Fruit fly (Drosophila melanogaster) whole organism, embryonic: Measurements from ENCODE around the gene CG45045.

Source experiments
- Atf-2 ChIP-seq: fragments of 200-800 bp; sonication (Bioruptor generic); optimal IDR thresholded peaks from 2 replicates; lab custom pipeline; 2016; ENCODE audit warnings: missing biosample characterization, missing genetic modification characterization
- CG10267 ChIP-seq: fragments of 200-800 bp; sonication (Bioruptor generic); optimal IDR thresholded peaks from 2 replicates; lab custom pipeline; 2018; ENCODE audit warnings: missing biosample characterization, mild to moderate bottlenecking, missing genetic modification characterization, moderate library complexity
- CG10543 ChIP-seq: fragments of 200-800 bp; sonication (Bioruptor generic); optimal IDR thresholded peaks from 3 replicates; lab custom pipeline; 2017; ENCODE audit warnings: missing biosample characterization, mild to moderate bottlenecking, missing genetic modification characterization, moderate library complexity
- CG11247 ChIP-seq: fragments of 200-800 bp; sonication (Bioruptor generic); IDR thresholded peaks from 2 replicates; pipeline ENCODE4 v1.3.6; 2022; ENCODE audit warnings: missing biosample characterization, missing genetic modification characterization
- CG11560 ChIP-seq: fragments of 200-800 bp; sonication (Bioruptor generic); IDR thresholded peaks from 3 replicates; pipeline ENCODE4 v1.3.6; 2022; ENCODE audit warnings: missing biosample characterization, missing genetic modification characterization
- CG11695 ChIP-seq: fragments of 200-800 bp; sonication (Bioruptor generic); IDR thresholded peaks from 3 replicates; pipeline ENCODE4 v1.3.6; 2022; ENCODE audit warnings: missing biosample characterization, missing genetic modification characterization
- CG12104 ChIP-seq: fragments of 200-800 bp; sonication (Bioruptor generic); optimal IDR thresholded peaks from 3 replicates; lab custom pipeline; 2016; ENCODE audit warnings: missing biosample characterization, missing genetic modification characterization
- CG12219 ChIP-seq: fragments of 200-800 bp; sonication (Bioruptor generic); optimal IDR thresholded peaks from 3 replicates; lab custom pipeline; 2018; ENCODE audit warnings: missing biosample characterization, mild to moderate bottlenecking, missing genetic modification characterization
- CG13123 ChIP-seq: fragments of 200-800 bp; sonication (Bioruptor generic); optimal IDR thresholded peaks from 2 replicates; lab custom pipeline; 2016; ENCODE audit warnings: missing biosample characterization, missing genetic modification characterization
- CG13424 ChIP-seq: fragments of 200-800 bp; sonication (Bioruptor generic); optimal IDR thresholded peaks from 2 replicates; lab custom pipeline; 2019; ENCODE audit warnings: missing biosample characterization, mild to moderate bottlenecking, missing genetic modification characterization, moderate library complexity
- CG13894 ChIP-seq: fragments of 200-800 bp; sonication (Bioruptor generic); optimal IDR thresholded peaks from 3 replicates; lab custom pipeline; 2018; ENCODE audit warnings: missing biosample characterization, mild to moderate bottlenecking, missing genetic modification characterization, moderate library complexity
- CG14667 ChIP-seq: fragments of 200-800 bp; sonication (Bioruptor generic); IDR thresholded peaks from 2 replicates; pipeline ENCODE4 v1.3.6; 2022; ENCODE audit warnings: missing biosample characterization, missing genetic modification characterization
- CG14860 ChIP-seq: fragments of 200-800 bp; sonication (Bioruptor generic); IDR thresholded peaks from 3 replicates; pipeline ENCODE4 v1.3.6; 2022; ENCODE audit warnings: missing biosample characterization, missing genetic modification characterization; ENCODE audit not compliant: partially characterized antibody
- CG1602 ChIP-seq: fragments of 200-800 bp; sonication (Bioruptor generic); optimal IDR thresholded peaks from 3 replicates; lab custom pipeline; 2016; ENCODE audit warnings: missing biosample characterization, missing genetic modification characterization
- CG17912 ChIP-seq: fragments of 200-800 bp; sonication (Bioruptor generic); optimal IDR thresholded peaks from 2 replicates; lab custom pipeline; 2018; ENCODE audit warnings: missing biosample characterization, mild to moderate bottlenecking, missing genetic modification characterization
- CG2712 ChIP-seq: fragments of 200-800 bp; optimal IDR thresholded peaks from 3 replicates; lab custom pipeline; 2019; ENCODE audit warnings: missing biosample characterization, mild to moderate bottlenecking, missing genetic modification characterization, moderate library complexity
- CG4282 ChIP-seq: fragments of 200-800 bp; sonication (Bioruptor generic); optimal IDR thresholded peaks from 2 replicates; lab custom pipeline; 2016; ENCODE audit warnings: missing biosample characterization, missing genetic modification characterization
- CG4404 ChIP-seq: fragments of 200-800 bp; sonication (Bioruptor generic); IDR thresholded peaks from 2 replicates; pipeline ENCODE4 v1.3.6; 2022; ENCODE audit warnings: missing biosample characterization, missing genetic modification characterization
- CG4617 ChIP-seq: fragments of 200-800 bp; sonication (Bioruptor generic); optimal IDR thresholded peaks from 3 replicates; lab custom pipeline; 2016; ENCODE audit warnings: missing biosample characterization, missing genetic modification characterization, borderline replicate concordance
- CG7786 ChIP-seq: fragments of 200-800 bp; sonication (Bioruptor generic); optimal IDR thresholded peaks from 2 replicates; lab custom pipeline; 2016; ENCODE audit warnings: missing biosample characterization, missing genetic modification characterization
- CG9215 ChIP-seq: fragments of 200-800 bp; sonication (Bioruptor generic); IDR thresholded peaks from 2 replicates; pipeline ENCODE4 v1.3.6; 2022; ENCODE audit warnings: missing biosample characterization, missing genetic modification characterization
- CG9609 ChIP-seq: fragments of 200-800 bp; sonication (Bioruptor generic); optimal IDR thresholded peaks from 3 replicates; lab custom pipeline; 2016; ENCODE audit warnings: missing biosample characterization, missing genetic modification characterization
- CG9876 ChIP-seq: fragments of 200-800 bp; sonication (Bioruptor generic); optimal IDR thresholded peaks from 2 replicates; lab custom pipeline; 2016; ENCODE audit warnings: missing biosample characterization, missing genetic modification characterization
- CoRest ChIP-seq: fragments of 200-800 bp; sonication (Bioruptor generic); optimal IDR thresholded peaks from 3 replicates; lab custom pipeline; 2018; ENCODE audit warnings: missing biosample characterization, mild to moderate bottlenecking, missing genetic modification characterization, moderate library complexity
- D19B ChIP-seq: fragments of 200-800 bp; sonication (Bioruptor generic); optimal IDR thresholded peaks from 2 replicates; lab custom pipeline; 2017; ENCODE audit warnings: missing biosample characterization, mild to moderate bottlenecking, missing genetic modification characterization
- Eip74EF ChIP-seq, 2 experiments: fragments of 200-800 bp in 1 of 2; fragments of >200 bp in 1 of 2; sonication (Bioruptor generic) in 1 of 2; optimal IDR thresholded peaks; 2 replicates each; lab custom pipeline; 2017 to 2019; ENCODE audit warnings: missing biosample characterization in 2 of 2, missing genetic modification characterization in 2 of 2, mild to moderate bottlenecking in 1 of 2, moderate library complexity in 1 of 2
- GATAe ChIP-seq: fragments of 200-800 bp; sonication (Bioruptor generic); conservative IDR thresholded peaks from 2 replicates; pipeline ENCODE4 v1.3.6; 2022; ENCODE audit warnings: missing biosample characterization, missing genetic modification characterization
- H2.0 ChIP-seq: fragments of 200-800 bp; sonication (Bioruptor generic); IDR thresholded peaks from 2 replicates; pipeline ENCODE4 v1.3.6; 2022; ENCODE audit warnings: missing biosample characterization, missing genetic modification characterization
- Myb ChIP-seq: fragments of 200-800 bp; sonication (Bioruptor generic); optimal IDR thresholded peaks from 2 replicates; lab custom pipeline; 2016; ENCODE audit warnings: missing biosample characterization, missing genetic modification characterization
- PHDP ChIP-seq: fragments of 200-800 bp; sonication (Bioruptor generic); optimal IDR thresholded peaks from 3 replicates; lab custom pipeline; 2018; ENCODE audit warnings: missing biosample characterization, mild to moderate bottlenecking, missing genetic modification characterization, moderate library complexity
- Ravus ChIP-seq: fragments of 200-800 bp; sonication (Bioruptor generic); IDR thresholded peaks from 2 replicates; pipeline ENCODE4 v1.3.6; 2022; ENCODE audit warnings: missing biosample characterization, missing genetic modification characterization
- Rfx ChIP-seq: fragments of 200-800 bp; sonication (Bioruptor generic); IDR thresholded peaks from 2 replicates; pipeline ENCODE4 v1.3.6; 2022; ENCODE audit warnings: missing biosample characterization, missing genetic modification characterization
- Sry-β ChIP-seq: fragments of 200-800 bp; sonication (Bioruptor generic); optimal IDR thresholded peaks from 2 replicates; lab custom pipeline; 2018; ENCODE audit warnings: missing biosample characterization, mild to moderate bottlenecking, missing genetic modification characterization, moderate library complexity
- Stat92E ChIP-seq, 3 experiments: fragments of >200 bp in 2 of 3; fragments of 200-800 bp in 1 of 3; sonication (Bioruptor generic) in 1 of 3; optimal IDR thresholded peaks; 2 replicates each; lab custom pipeline; 2017 to 2019; ENCODE audit warnings: missing biosample characterization in 3 of 3, missing genetic modification characterization in 3 of 3, mild to moderate bottlenecking in 1 of 3, moderate library complexity in 1 of 3
- Trl ChIP-seq, 3 experiments: fragments of >200 bp in 2 of 3; fragments of 200-800 bp in 1 of 3; sonication (Bioruptor generic) in 1 of 3; optimal IDR thresholded peaks; 2 replicates in 1 of 3; 3 replicates in 2 of 3; lab custom pipeline; 2016 to 2017; ENCODE audit warnings: missing biosample characterization in 1 of 3, missing genetic modification characterization in 1 of 3
- ato ChIP-seq: fragments of 200-800 bp; sonication (Bioruptor generic); IDR thresholded peaks from 2 replicates; pipeline ENCODE4 v1.3.6; 2022; ENCODE audit warnings: missing biosample characterization, missing genetic modification characterization; ENCODE audit not compliant: partially characterized antibody
- bowl ChIP-seq: fragments of 200-800 bp; sonication (Bioruptor generic); IDR thresholded peaks from 2 replicates; pipeline ENCODE4 v1.3.6; 2022; ENCODE audit warnings: missing biosample characterization, missing genetic modification characterization
- cas ChIP-seq: fragments of 200-800 bp; sonication (Bioruptor generic); IDR thresholded peaks from 2 replicates; pipeline ENCODE4 v1.3.6; 2022; ENCODE audit warnings: missing biosample characterization, missing genetic modification characterization
- cg ChIP-seq: fragments of 200-800 bp; sonication (Bioruptor generic); optimal IDR thresholded peaks from 3 replicates; lab custom pipeline; 2019; ENCODE audit warnings: missing biosample characterization, mild to moderate bottlenecking, missing genetic modification characterization, moderate library complexity
- chinmo ChIP-seq: fragments of 200-800 bp; sonication (Bioruptor generic); IDR thresholded peaks from 4 replicates; pipeline ENCODE4 v1.3.6; 2022; ENCODE audit warnings: missing biosample characterization, missing genetic modification characterization; ENCODE audit not compliant: partially characterized antibody
- danr ChIP-seq: fragments of 200-800 bp; sonication (Bioruptor generic); IDR thresholded peaks from 2 replicates; pipeline ENCODE4 v1.3.6; 2022; ENCODE audit warnings: missing biosample characterization, missing genetic modification characterization
- dimm ChIP-seq: fragments of 200-800 bp; sonication (Bioruptor generic); IDR thresholded peaks from 2 replicates; pipeline ENCODE4 v1.3.6; 2022; ENCODE audit warnings: missing biosample characterization, missing genetic modification characterization
- gce ChIP-seq: fragments of 200-800 bp; sonication (Bioruptor generic); IDR thresholded peaks from 3 replicates; pipeline ENCODE4 v1.3.6; 2022; ENCODE audit warnings: missing biosample characterization, missing genetic modification characterization
- gro ChIP-seq: fragments of 200-800 bp; sonication (Bioruptor generic); optimal IDR thresholded peaks from 2 replicates; lab custom pipeline; 2016; ENCODE audit warnings: missing biosample characterization, missing genetic modification characterization
- pnt ChIP-seq: fragments of 200-800 bp; sonication (Bioruptor generic); optimal IDR thresholded peaks from 3 replicates; lab custom pipeline; 2016; ENCODE audit warnings: missing biosample characterization, missing genetic modification characterization
- salm ChIP-seq: fragments of 200-800 bp; sonication (Bioruptor generic); optimal IDR thresholded peaks from 2 replicates; lab custom pipeline; 2018; ENCODE audit warnings: missing biosample characterization, mild to moderate bottlenecking, missing genetic modification characterization
- stc ChIP-seq: fragments of 200-800 bp; sonication (Bioruptor generic); IDR thresholded peaks from 2 replicates; pipeline ENCODE4 v1.3.6; 2022; ENCODE audit warnings: missing biosample characterization, missing genetic modification characterization
- trem ChIP-seq: fragments of 200-800 bp; optimal IDR thresholded peaks from 3 replicates; lab custom pipeline; 2019; ENCODE audit warnings: missing biosample characterization, mild to moderate bottlenecking, missing genetic modification characterization, moderate library complexity
- ttk ChIP-seq: fragments of 200-800 bp; sonication (Bioruptor generic); IDR thresholded peaks from 2 replicates; pipeline ENCODE4 v2.1.2; 2022; ENCODE audit warnings: missing biosample characterization, missing genetic modification characterization
- wor ChIP-seq: fragments of 200-800 bp; sonication (Bioruptor generic); IDR thresholded peaks from 2 replicates; pipeline ENCODE4 v1.3.6; 2022; ENCODE audit warnings: missing biosample characterization, missing genetic modification characterization
- zfh1 ChIP-seq: fragments of 200-800 bp; sonication (Bioruptor generic); IDR thresholded peaks from 3 replicates; pipeline ENCODE4 v1.3.6; 2022; ENCODE audit warnings: missing biosample characterization, missing genetic modification characterization

The CG45045 gene

DNA sequence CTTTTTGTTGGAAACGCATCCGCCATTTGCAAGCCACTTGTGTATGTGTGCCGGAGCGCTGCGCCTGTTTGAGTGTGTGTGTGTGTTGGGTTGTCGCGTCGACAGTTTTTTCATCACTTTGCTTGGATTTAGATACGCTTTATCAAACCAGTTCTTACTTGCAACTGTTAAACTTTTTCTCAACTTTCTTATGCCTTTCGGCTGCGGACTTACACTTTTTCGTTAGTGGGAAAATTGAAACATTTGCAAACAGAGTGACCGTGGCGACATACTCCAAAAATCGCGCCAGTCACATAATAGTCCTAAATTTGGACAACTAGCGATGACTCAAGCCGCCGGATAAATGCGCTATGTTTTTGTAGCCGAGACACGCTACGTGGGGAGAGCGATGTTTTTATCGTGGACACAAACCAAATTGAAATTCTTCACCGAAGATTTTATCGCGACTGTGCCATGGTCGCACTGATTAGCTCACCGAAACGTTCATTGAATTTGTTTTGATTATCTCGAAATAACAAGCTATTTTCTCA lies 14.9 kb downstream of the CG45045 start, which contains the start of the genes alt and CG7655 (continued):
- TF ChIP-seq CG4282 (GFP tag; lab: Kevin White, UChicago) (peak; percentile 25), Atf-2 (no peak), CG1602 (no peak), CG2712 (tag; lab: Kevin White, UChicago) (peak; percentile 59), trem (tag; lab: Kevin White, UChicago) (peak; percentile 82), CG17912 (GFP tag; lab: Kevin White, UChicago) (no peak), CG14860 (GFP tag; lab: Robert Waterston, UW) (no peak), wor (no peak), CG4617 (GFP tag; lab: Kevin White, UChicago) (peak; percentile 95), CG13894 (peak; percentile 74), CG9876 (GFP tag; lab: Kevin White, UChicago) (peak; percentile 9), dimm (GFP tag; lab: Robert Waterston, UW) (no peak), chinmo (GFP tag; lab: Robert Waterston, UW) (no peak), stc (GFP tag; lab: Robert Waterston, UW) (no peak), Myb (peak; percentile 88), Trl (optimal IDR thresholded peaks at IDR 0.05; lab: Kevin White, UChicago) (no peak), Trl (GFP tag; optimal IDR thresholded peaks at IDR 0.05; lab: Kevin White, UChicago) (peak; percentile 52), danr (GFP tag; lab: Robert Waterston, UW) (no peak), pnt (no peak), CG11695 (GFP tag; lab: Robert Waterston, UW) (no peak), CG13123 (GFP tag; lab: Kevin White, UChicago) (no peak), CG9609 (GFP tag; lab: Kevin White, UChicago) (peak; percentile 24), gce (GFP tag; lab: Robert Waterston, UW) (no peak), CG12219 (GFP tag; lab: Kevin White, UChicago) (no peak), cg (GFP tag; lab: Kevin White, UChicago) (peak; percentile 85), Ravus (no peak), Sry-β (GFP tag; lab: Kevin White, UChicago) (no peak), Stat92E (GFP tag; optimal IDR thresholded peaks at IDR 0.05; lab: Kevin White, UChicago) (peak in 1 of 3 experiments; percentile 62), CG9215 (GFP tag; lab: Robert Waterston, UW) (no peak), CG10543 (peak; percentile 28), CG11247 (GFP tag; lab: Robert Waterston, UW) (no peak), CG10267 (tag; lab: Kevin White, UChicago) (peak; percentile 62), CG12104 (GFP tag; lab: Kevin White, UChicago) (no peak), ato (GFP tag; lab: Robert Waterston, UW) (no peak), CG14667 (GFP tag; lab: Robert Waterston, UW) (no peak), Eip74EF (GFP tag; optimal IDR thresholded peaks at IDR 0.05; lab: Kevin White, UChicago) (peak in 1 of 2 experiments; percentile 8), CG7786 (peak; percentile 9), zfh1 (no peak), CG4404 (no peak), H2.0 (GFP tag; lab: Robert Waterston, UW) (no peak), CG11560 (tag; lab: Robert Waterston, UW) (no peak), Rfx (GFP tag; lab: Robert Waterston, UW) (no peak), CG13424 (peak; percentile 45), bowl (GFP tag; lab: Robert Waterston, UW) (no peak), GATAe (no peak), CoRest (peak; percentile 34), cas (GFP tag; lab: Robert Waterston, UW) (no peak), salm (tag; lab: Kevin White, UChicago) (peak; percentile 12), ttk (GFP tag; lab: Robert Waterston, UW) (no peak), D19B (GFP tag; lab: Kevin White, UChicago) (no peak), gro (peak; percentile 51), PHDP (tag; lab: Kevin White, UChicago) (no peak)
